Worm (Caenorhabditis elegans): ENCODE data around the gene T27A10.6.
A peak's percentile ranks its signal among the peaks of the same experiment; 100 is the strongest.

T27A10.6 gene

DNA sequence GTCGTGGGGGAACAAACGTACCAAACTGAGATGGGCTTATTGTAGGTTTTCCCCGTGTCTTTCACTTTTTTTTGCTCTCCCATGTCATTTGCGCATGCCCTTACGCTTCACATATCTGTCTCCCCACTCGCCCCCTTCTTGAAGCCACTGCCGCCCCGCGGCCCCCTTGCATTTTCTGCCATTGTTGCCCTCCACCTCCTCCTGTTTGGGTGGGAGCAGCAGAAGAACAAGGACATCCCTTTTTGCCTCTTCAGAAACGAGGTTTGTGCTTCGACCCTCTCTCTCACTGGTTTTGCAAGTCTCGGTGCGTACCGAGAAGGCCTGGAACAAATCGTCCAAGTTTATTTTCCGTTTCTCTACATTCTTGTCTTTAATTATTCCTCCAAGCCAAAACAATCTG, 42.0 kb downstream of the T27A10.6 start:
- peak; percentile 64 for TF ChIP-seq set-16 (GFP tag; IDR thresholded peaks at IDR 0.05)
- no peak for TF ChIP-seq nhr-28 (tag; optimal IDR thresholded peaks at IDR 0.05)

DNA sequence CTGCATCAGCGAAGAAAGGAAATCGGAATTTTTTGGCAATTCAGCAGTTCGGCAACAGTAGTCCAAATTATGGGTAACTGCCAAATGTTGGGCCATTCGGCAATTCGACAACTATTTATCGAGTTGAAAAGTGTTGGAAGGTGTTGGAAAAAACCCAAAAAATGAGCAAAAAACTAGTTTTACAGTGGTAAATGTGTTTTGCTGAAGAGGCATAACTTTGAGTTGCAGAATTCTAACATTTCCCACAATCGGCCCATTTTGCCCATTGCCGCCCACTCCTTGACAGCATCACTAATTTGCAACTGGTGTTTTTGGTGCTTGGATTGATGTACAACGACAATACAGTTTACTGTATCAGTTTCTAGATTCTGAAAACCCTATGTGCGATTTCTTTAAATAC, 42.5 kb downstream of the T27A10.6 start:
- TF ChIP-seq aha-1 (tag): peak; percentile 85
- no peak for TF ChIP-seq daf-16 (GFP tag; optimal IDR thresholded peaks at IDR 0.05)
- no peak for TF ChIP-seq daf-16 (tag; optimal IDR thresholded peaks at IDR 0.05)
- TF ChIP-seq lsy-2 (tag; optimal IDR thresholded peaks at IDR 0.05): no peak
- TF ChIP-seq ceh-20 (GFP tag; IDR thresholded peaks at IDR 0.05): no peak

- TF ChIP-seq Y105C5A.15 (GFP tag; IDR thresholded peaks at IDR 0.05) (no peak), dve-1 (tag; optimal IDR thresholded peaks at IDR 0.05; ENCODE audit: insufficient read depth) (peak; percentile 41), mdt-29 (GFP tag; IDR thresholded peaks at IDR 0.05) (no peak), ceh-32 (tag; optimal IDR thresholded peaks at IDR 0.05; ENCODE audit: poor library complexity) (no peak), F10B5.3 (tag; optimal IDR thresholded peaks at IDR 0.05) (no peak), lin-13 (GFP tag; optimal IDR thresholded peaks at IDR 0.05) (no peak), cey-2 (tag; optimal IDR thresholded peaks at IDR 0.05; ENCODE audit: borderline replicate concordance, insufficient read depth) (no peak), gei-8 (GFP tag; optimal IDR thresholded peaks at IDR 0.05) (no peak), unc-39 (tag; optimal IDR thresholded peaks at IDR 0.05) (no peak), mes-2 (tag; optimal IDR thresholded peaks at IDR 0.05; ENCODE audit: poor library complexity, severe bottlenecking) (no peak), Y5F2A.4 (GFP tag; optimal IDR thresholded peaks at IDR 0.05) (no peak), hlh-11 (tag; optimal IDR thresholded peaks at IDR 0.05) (peak; percentile 6), aha-1 (tag) (peak; percentile 16), nhr-25 (tag; optimal IDR thresholded peaks at IDR 0.05; ENCODE audit: borderline replicate concordance, insufficient read depth) (no peak), fos-1 (tag; optimal IDR thresholded peaks at IDR 0.05) (no peak), hif-1 (tag; optimal IDR thresholded peaks at IDR 0.05) (no peak), nhr-11 (tag; optimal IDR thresholded peaks at IDR 0.05) (no peak), spr-1 (tag; optimal IDR thresholded peaks at IDR 0.05) (no peak), ztf-7 (tag; optimal IDR thresholded peaks at IDR 0.05) (no peak), jun-1 (tag; optimal IDR thresholded peaks at IDR 0.05) (no peak), nhr-76 (tag; optimal IDR thresholded peaks at IDR 0.05) (no peak), lir-3 (tag; optimal IDR thresholded peaks at IDR 0.05) (no peak), ZK546.5 (tag; optimal IDR thresholded peaks at IDR 0.05) (no peak), spr-3 (GFP tag; optimal IDR thresholded peaks at IDR 0.05) (no peak), pqm-1 (tag; optimal IDR thresholded peaks at IDR 0.05) (peak; percentile 30), zag-1 (tag; optimal IDR thresholded peaks at IDR 0.05) (no peak), hlh-30 (tag; optimal IDR thresholded peaks at IDR 0.05; ENCODE audit: insufficient read depth) (no peak), snpc-4 (tag; optimal IDR thresholded peaks at IDR 0.05) (no peak), D1046.2 (GFP tag; IDR thresholded peaks at IDR 0.05) (no peak), madf-5 (GFP tag; IDR thresholded peaks at IDR 0.05) (no peak), mdl-1 (tag; optimal IDR thresholded peaks at IDR 0.05) (no peak), T20F7.1 (GFP tag; optimal IDR thresholded peaks at IDR 0.05) (no peak), daf-16 (GFP tag; optimal IDR thresholded peaks at IDR 0.05) (no peak), daf-16 (tag; optimal IDR thresholded peaks at IDR 0.05) (peak; percentile 31), daf-19 (GFP tag; conservative IDR thresholded peaks at IDR 0.05) (no peak), nhr-28 (tag; optimal IDR thresholded peaks at IDR 0.05) (no peak), ZK337.2 (GFP tag; IDR thresholded peaks at IDR 0.05) (no peak), dmd-6 (GFP tag; IDR thresholded peaks at IDR 0.05) (peak; percentile 47; the same call in 1 of the 2 replicates), ceh-28 (tag; optimal IDR thresholded peaks at IDR 0.05) (no peak), saeg-2 (GFP tag; IDR thresholded peaks at IDR 0.05) (no peak), lin-38 (GFP tag; IDR thresholded peaks at IDR 0.05) (no peak), dmd-9 (GFP tag; IDR thresholded peaks at IDR 0.05) (no peak), nhr-6 (tag; optimal IDR thresholded peaks at IDR 0.05) (no peak), R02D3.7 (tag; optimal IDR thresholded peaks at IDR 0.05) (no peak), Y48G9A.11 (GFP tag; IDR thresholded peaks at IDR 0.05) (no peak)
These were observed 43.2 kb downstream of the T27A10.6 start for ce11 chrX:3552948-3553347.
